Worm (Caenorhabditis elegans): ENCODE results near the gene T07D4.2.

- TF ChIP-seq C34F6.9 (tag; optimal IDR thresholded peaks at IDR 0.05) = no peak
- no peak for TF ChIP-seq lin-39 (tag; optimal IDR thresholded peaks at IDR 0.05)
- no peak for TF ChIP-seq aly-2 (tag; optimal IDR thresholded peaks at IDR 0.05)
- TF ChIP-seq ceh-82 (tag; optimal IDR thresholded peaks at IDR 0.05) = no peak
- TF ChIP-seq nhr-12 (tag; optimal IDR thresholded peaks at IDR 0.05) = no peak
- TF ChIP-seq unc-62 (GFP tag; optimal IDR thresholded peaks at IDR 0.05) = no peak
- TF ChIP-seq ama-1 (optimal IDR thresholded peaks at IDR 0.05) = no peak
- TF ChIP-seq nhr-23 (tag; optimal IDR thresholded peaks at IDR 0.05) = no peak
- TF ChIP-seq nhr-11 (tag; optimal IDR thresholded peaks at IDR 0.05) = no peak
- TF ChIP-seq lsy-2 (tag; optimal IDR thresholded peaks at IDR 0.05) = no peak
- TF ChIP-seq sma-3 (GFP tag; optimal IDR thresholded peaks at IDR 0.05) = no peak
- no peak for TF ChIP-seq fos-1 (tag; optimal IDR thresholded peaks at IDR 0.05)
- TF ChIP-seq ztf-1 (GFP tag; conservative IDR thresholded peaks at IDR 0.05) = no peak
Measured at ce11 chrII:8883559-8883958, 9.8 kb upstream of the T07D4.2 start, which contains the start of gene rha-1.
